Worm (Caenorhabditis elegans) whole organism, L4 larva: ENCODE results near the gene srh-213.

Experiments used
- F26F4.8 ChIP-seq: fragments of 200-800 bp; sonication (Bioruptor generic); conservative IDR thresholded peaks from 2 replicates; pipeline ENCODE4 v1.3.6; 2022; ENCODE audit warnings: missing genetic modification characterization, missing compliant biosample characterization
- F44E2.7 ChIP-seq: fragments of 200-800 bp; sonication (Bioruptor generic); IDR thresholded peaks from 2 replicates; pipeline ENCODE4 v2.1.2; 2022; ENCODE audit warnings: missing genetic modification characterization, missing compliant biosample characterization
- T26A8.4 ChIP-seq: fragments of 200-800 bp; sonication (Bioruptor generic); IDR thresholded peaks from 2 replicates; pipeline ENCODE4 v1.3.6; 2022; ENCODE audit warnings: missing genetic modification characterization, missing compliant biosample characterization
- Y5F2A.4 ChIP-seq: fragments of 200-800 bp; sonication (Bioruptor generic); optimal IDR thresholded peaks from 2 replicates; lab custom pipeline; 2018; ENCODE audit warnings: mild to moderate bottlenecking, missing genetic modification characterization, missing compliant biosample characterization
- Y75B8A.6 ChIP-seq: fragments of 200-800 bp; sonication (Bioruptor generic); IDR thresholded peaks from 2 replicates; pipeline ENCODE4 v1.3.6; 2022; ENCODE audit warnings: missing genetic modification reagents, missing genetic modification characterization, missing compliant biosample characterization
- ama-1 ChIP-seq: fragments of 150-350 bp; optimal IDR thresholded peaks from 2 replicates; lab custom pipeline; 2014; ENCODE audit warnings: inconsistent platforms, mixed read lengths
- arid-1 ChIP-seq: fragments of 200-800 bp; sonication (Bioruptor generic); conservative IDR thresholded peaks from 2 replicates; pipeline ENCODE4 v1.3.6; 2022; ENCODE audit warnings: missing genetic modification reagents, missing genetic modification characterization, missing compliant biosample characterization
- ceh-20 ChIP-seq: fragments of 200-800 bp; sonication (Bioruptor generic); IDR thresholded peaks from 2 replicates; pipeline ENCODE4 v1.3.6; 2022; ENCODE audit warnings: missing genetic modification reagents, missing genetic modification characterization, missing compliant biosample characterization
- ceh-28 ChIP-seq: fragments of 150-350 bp; optimal IDR thresholded peaks from 2 replicates; lab custom pipeline; 2014; ENCODE audit warnings: missing biosample characterization, missing genetic modification reagents, missing genetic modification characterization
- ceh-32 ChIP-seq: sonication (generic microtip); optimal IDR thresholded peaks from 2 replicates; lab custom pipeline; 2016; ENCODE audit warnings: mild to moderate bottlenecking, missing genetic modification characterization, missing compliant biosample characterization; ENCODE audit not compliant: poor library complexity
- ceh-44 ChIP-seq: fragments of 200-800 bp; sonication (Bioruptor generic); IDR thresholded peaks from 2 replicates; pipeline ENCODE4 v1.3.6; 2022; ENCODE audit warnings: missing genetic modification reagents, missing genetic modification characterization, missing compliant biosample characterization
- ceh-82 ChIP-seq: sonication (generic microtip); optimal IDR thresholded peaks from 2 replicates; lab custom pipeline; 2017; ENCODE audit warnings: missing biosample characterization, missing genetic modification characterization
- daf-12 ChIP-seq: fragments of 150-350 bp; optimal IDR thresholded peaks from 2 replicates; lab custom pipeline; 2014; ENCODE audit warnings: missing biosample characterization, missing genetic modification reagents, missing genetic modification characterization
- daf-19 ChIP-seq: fragments of 200-800 bp; sonication (Bioruptor generic); conservative IDR thresholded peaks from 2 replicates; pipeline ENCODE4 v1.3.6; 2022; ENCODE audit warnings: missing genetic modification characterization, missing compliant biosample characterization
- dmd-6 ChIP-seq: fragments of 200-800 bp; sonication (Bioruptor generic); IDR thresholded peaks from 2 replicates; pipeline ENCODE4 v1.3.6; 2022; ENCODE audit warnings: missing genetic modification reagents, missing genetic modification characterization, missing compliant biosample characterization
- dpl-1 ChIP-seq: fragments of 150-350 bp; optimal IDR thresholded peaks from 2 replicates; lab custom pipeline; 2014; ENCODE audit warnings: missing biosample characterization, missing genetic modification reagents, missing genetic modification characterization
- dve-1 ChIP-seq: sonication (generic microtip); optimal IDR thresholded peaks from 2 replicates; lab custom pipeline; 2017; ENCODE audit warnings: antibody characterized with exemption, mild to moderate bottlenecking, missing genetic modification characterization, missing compliant biosample characterization; ENCODE audit not compliant: insufficient read depth
- egl-27 ChIP-seq: sonication (generic microtip); optimal IDR thresholded peaks from 3 replicates; lab custom pipeline; 2017; ENCODE audit warnings: missing biosample characterization, missing genetic modification reagents, missing genetic modification characterization
- egl-43 ChIP-seq: fragments of 200-800 bp; sonication (Bioruptor generic); IDR thresholded peaks from 2 replicates; pipeline ENCODE4 v1.3.6; 2022; ENCODE audit warnings: missing genetic modification reagents, missing genetic modification characterization, missing compliant biosample characterization
- fkh-10 ChIP-seq: fragments of 150-350 bp; optimal IDR thresholded peaks from 2 replicates; lab custom pipeline; 2014; ENCODE audit warnings: missing biosample characterization, missing genetic modification reagents, missing genetic modification characterization
- lin-1 ChIP-seq: fragments of 200-800 bp; sonication (Bioruptor generic); IDR thresholded peaks from 2 replicates; pipeline ENCODE4 v1.3.6; 2022; ENCODE audit warnings: missing genetic modification reagents, missing genetic modification characterization, missing compliant biosample characterization
- lin-13 ChIP-seq: fragments of 150-350 bp; optimal IDR thresholded peaks from 2 replicates; lab custom pipeline; 2014; ENCODE audit warnings: missing biosample characterization, missing genetic modification reagents, missing genetic modification characterization
- lin-29 ChIP-seq: fragments of 200-800 bp; sonication (Bioruptor generic); IDR thresholded peaks from 2 replicates; pipeline ENCODE4 v1.3.6; 2022; ENCODE audit warnings: missing genetic modification reagents, missing genetic modification characterization, missing compliant biosample characterization
- lin-39 ChIP-seq: fragments of 150-350 bp; optimal IDR thresholded peaks from 2 replicates; lab custom pipeline; 2014; ENCODE audit warnings: missing biosample characterization, missing genetic modification reagents, missing genetic modification characterization
- lir-3 ChIP-seq: sonication (generic microtip); optimal IDR thresholded peaks from 2 replicates; lab custom pipeline; 2016; ENCODE audit warnings: mild to moderate bottlenecking, missing genetic modification characterization, missing compliant biosample characterization
- lsy-2 ChIP-seq, 2 experiments: fragments of 150-350 bp in 1 of 2; sonication (generic microtip) in 1 of 2; optimal IDR thresholded peaks; 2 replicates each; lab custom pipeline; 2014 to 2017; ENCODE audit warnings: missing biosample characterization in 2 of 2, missing genetic modification characterization in 2 of 2
- madf-5 ChIP-seq, 2 experiments: fragments of 200-800 bp; sonication (Bioruptor generic); IDR thresholded peaks; 2 replicates each; pipeline ENCODE4 v1.3.6; 2022; ENCODE audit warnings: missing compliant biosample characterization in 2 of 2, missing genetic modification characterization in 2 of 2
- madf-9 ChIP-seq: fragments of 200-800 bp; sonication (Bioruptor generic); conservative IDR thresholded peaks from 2 replicates; pipeline ENCODE4 v1.3.6; 2022; ENCODE audit warnings: missing genetic modification reagents, missing genetic modification characterization, missing compliant biosample characterization
- mes-2 ChIP-seq: sonication (generic microtip); optimal IDR thresholded peaks from 2 replicates; lab custom pipeline; 2016; ENCODE audit warnings: missing genotype, mild to moderate bottlenecking, missing genetic modification characterization, missing compliant biosample characterization; ENCODE audit not compliant: poor library complexity, severe bottlenecking
- mxl-3 ChIP-seq: fragments of 200-800 bp; sonication (Bioruptor generic); optimal IDR thresholded peaks from 2 replicates; lab custom pipeline; 2018; ENCODE audit warnings: mild to moderate bottlenecking, missing genetic modification characterization, missing compliant biosample characterization
- nhr-102 ChIP-seq: sonication (generic microtip); optimal IDR thresholded peaks from 2 replicates; lab custom pipeline; 2016; ENCODE audit warnings: mild to moderate bottlenecking, missing genetic modification characterization, moderate library complexity, missing compliant biosample characterization
- nhr-111 ChIP-seq: fragments of 200-800 bp; sonication (Bioruptor generic); optimal IDR thresholded peaks from 2 replicates; lab custom pipeline; 2018; ENCODE audit warnings: mild to moderate bottlenecking, missing genetic modification characterization, missing compliant biosample characterization
- nhr-237 ChIP-seq: sonication (generic microtip); optimal IDR thresholded peaks from 2 replicates; lab custom pipeline; 2017; ENCODE audit warnings: missing biosample characterization, missing genetic modification characterization
- nhr-25 ChIP-seq: sonication (generic microtip); optimal IDR thresholded peaks from 2 replicates; lab custom pipeline; 2017; ENCODE audit warnings: missing genetic modification characterization, mild to moderate bottlenecking, missing compliant biosample characterization, antibody characterized with exemption, moderate library complexity, borderline replicate concordance; ENCODE audit not compliant: insufficient read depth
- pha-4 ChIP-seq, 2 experiments: fragments of 150-350 bp in 1 of 2; fragments of 200-800 bp in 1 of 2; sonication (Bioruptor generic) in 1 of 2; IDR thresholded peaks in 1 of 2; optimal IDR thresholded peaks in 1 of 2; 2 replicates each; pipeline versions ENCODE4 v1.3.6 to Lab custom; 2014 to 2022; ENCODE audit warnings: missing genetic modification characterization in 2 of 2, missing genetic modification reagents in 2 of 2, missing biosample characterization in 1 of 2, missing compliant biosample characterization in 1 of 2
- php-3 ChIP-seq: fragments of 200-800 bp; sonication (Bioruptor generic); IDR thresholded peaks from 2 replicates; pipeline ENCODE4 v1.3.6; 2022; ENCODE audit warnings: missing genetic modification reagents, missing genetic modification characterization, missing compliant biosample characterization
- rbr-2 ChIP-seq: sonication (generic microtip); optimal IDR thresholded peaks from 2 replicates; lab custom pipeline; 2016; ENCODE audit warnings: missing genotype, missing genetic modification characterization, missing compliant biosample characterization
- sdz-12 ChIP-seq: fragments of 200-800 bp; sonication (Bioruptor generic); optimal IDR thresholded peaks from 2 replicates; lab custom pipeline; 2018; ENCODE audit warnings: mild to moderate bottlenecking, missing genetic modification characterization, missing compliant biosample characterization
- skn-1 ChIP-seq: fragments of 150-350 bp; optimal IDR thresholded peaks from 2 replicates; lab custom pipeline; 2014; ENCODE audit warnings: missing biosample characterization, missing genetic modification characterization
- snpc-1.2 ChIP-seq: fragments of 200-800 bp; sonication (Bioruptor generic); IDR thresholded peaks from 2 replicates; pipeline ENCODE4 v1.3.6; 2022; ENCODE audit warnings: missing genetic modification reagents, missing genetic modification characterization, missing compliant biosample characterization
- snpc-4 ChIP-seq: fragments of 150-350 bp; optimal IDR thresholded peaks from 2 replicates; lab custom pipeline; 2014; ENCODE audit warnings: missing biosample characterization, missing genetic modification characterization
- spr-3 ChIP-seq: fragments of 200-800 bp; sonication (Bioruptor generic); optimal IDR thresholded peaks from 2 replicates; lab custom pipeline; 2018; ENCODE audit warnings: mild to moderate bottlenecking, missing genetic modification characterization, missing compliant biosample characterization
- tag-97 ChIP-seq: fragments of 200-800 bp; sonication (Bioruptor generic); IDR thresholded peaks from 2 replicates; pipeline ENCODE4 v1.3.6; 2022; ENCODE audit warnings: missing genetic modification characterization, missing compliant biosample characterization
- tra-1 ChIP-seq: fragments of 200-800 bp; sonication (Bioruptor generic); IDR thresholded peaks from 2 replicates; pipeline ENCODE4 v1.3.6; 2022; ENCODE audit warnings: missing genetic modification reagents, missing genetic modification characterization, missing compliant biosample characterization
- unc-39 ChIP-seq: sonication (generic microtip); optimal IDR thresholded peaks from 2 replicates; lab custom pipeline; 2017; ENCODE audit warnings: missing biosample characterization, missing genetic modification characterization
- zag-1 ChIP-seq: fragments of 150-350 bp; optimal IDR thresholded peaks from 2 replicates; lab custom pipeline; 2014; ENCODE audit warnings: missing biosample characterization, missing genetic modification characterization
- zfp-2 ChIP-seq: sonication (generic microtip); optimal IDR thresholded peaks from 2 replicates; lab custom pipeline; 2016; ENCODE audit warnings: mild to moderate bottlenecking, missing genetic modification characterization, missing compliant biosample characterization
- zfp-3 ChIP-seq: fragments of 200-800 bp; sonication (Bioruptor generic); conservative IDR thresholded peaks from 2 replicates; pipeline ENCODE4 v1.3.6; 2022; ENCODE audit warnings: missing genetic modification reagents, missing genetic modification characterization, missing compliant biosample characterization
- zip-11 ChIP-seq: fragments of 200-800 bp; sonication (Bioruptor generic); IDR thresholded peaks from 2 replicates; pipeline ENCODE4 v1.3.6; 2022; ENCODE audit warnings: missing genetic modification characterization, missing compliant biosample characterization

Gene srh-213

ce11 chrV:3587633-3588032, 7.2 kb downstream of the srh-213 start (continued):
- TF ChIP-seq daf-19 (GFP tag; lab: Robert Waterston, UW) (no peak), rbr-2 (no peak), skn-1 (tag; lab: Kevin White, UChicago) (no peak), madf-5 (GFP tag; IDR thresholded peaks at IDR 0.05; lab: Robert Waterston, UW) (no peak), zfp-2 (tag; lab: Kevin White, UChicago) (no peak), fkh-10 (GFP tag; lab: Kevin White, UChicago) (no peak), nhr-25 (tag; lab: Kevin White, UChicago) (no peak), php-3 (GFP tag; lab: Robert Waterston, UW) (no peak), nhr-102 (tag; lab: Kevin White, UChicago) (no peak), zip-11 (no peak), zfp-3 (GFP tag; lab: Robert Waterston, UW) (no peak), dmd-6 (GFP tag; lab: Robert Waterston, UW) (no peak), mxl-3 (GFP tag; lab: Kevin White, UChicago) (no peak), nhr-237 (tag; lab: Kevin White, UChicago) (no peak), lin-39 (tag; lab: Kevin White, UChicago) (no peak), F44E2.7 (GFP tag; lab: Robert Waterston, UW) (no peak), tag-97 (GFP tag; lab: Robert Waterston, UW) (no peak), lir-3 (no peak), egl-43 (no peak), lin-1 (GFP tag; lab: Robert Waterston, UW) (no peak), nhr-111 (GFP tag; lab: Kevin White, UChicago) (no peak), dve-1 (tag; lab: Kevin White, UChicago) (peak; percentile 23), ama-1 (no peak), F26F4.8 (GFP tag; lab: Robert Waterston, UW) (no peak), lin-13 (GFP tag; lab: Kevin White, UChicago) (no peak), T26A8.4 (GFP tag; lab: Robert Waterston, UW) (no peak), tra-1 (GFP tag; lab: Robert Waterston, UW) (no peak), zag-1 (tag; lab: Kevin White, UChicago) (no peak), dpl-1 (GFP tag; lab: Kevin White, UChicago) (peak; percentile 27), madf-9 (GFP tag; lab: Robert Waterston, UW) (no peak), Y5F2A.4 (GFP tag; lab: Kevin White, UChicago) (no peak), egl-27 (no peak), mes-2 (tag; lab: Kevin White, UChicago) (peak; percentile 75), ceh-28 (tag; lab: Kevin White, UChicago) (no peak), lsy-2 (tag; optimal IDR thresholded peaks at IDR 0.05; lab: Kevin White, UChicago) (peak in 1 of 2 experiments; percentile 29), ceh-82 (no peak), ceh-32 (tag; lab: Kevin White, UChicago) (no peak), snpc-4 (no peak), pha-4 (GFP tag; IDR thresholded peaks at IDR 0.05; lab: Robert Waterston, UW) (0 out of 2 replicates have a peak, but pooled peaks have one; percentile 22), pha-4 (tag; optimal IDR thresholded peaks at IDR 0.05; lab: Kevin White, UChicago) (no peak), arid-1 (GFP tag; lab: Robert Waterston, UW) (no peak), Y75B8A.6 (GFP tag; lab: Robert Waterston, UW) (no peak), lin-29 (no peak), ceh-20 (GFP tag; lab: Robert Waterston, UW) (no peak), spr-3 (GFP tag; lab: Kevin White, UChicago) (no peak), ceh-44 (no peak), snpc-1.2 (GFP tag; lab: Robert Waterston, UW) (no peak), daf-12 (tag; lab: Kevin White, UChicago) (no peak), sdz-12 (no peak), unc-39 (tag; lab: Kevin White, UChicago) (no peak)
